Worm (Caenorhabditis elegans) whole organism, L1 larva: ENCODE measurements around the gene timm-17B.2.

ENCODE experiments used
- blmp-1 ChIP-seq: fragments of 150-350 bp; optimal IDR thresholded peaks from 2 replicates; lab custom pipeline; 2014; ENCODE audit warnings: missing biosample characterization, missing genetic modification characterization
- ceh-63 ChIP-seq: fragments of 200-800 bp; sonication (Bioruptor generic); optimal IDR thresholded peaks from 2 replicates; lab custom pipeline; 2018; ENCODE audit warnings: mild to moderate bottlenecking, missing genetic modification characterization, missing compliant biosample characterization
- ceh-82 ChIP-seq, 3 experiments: fragments of 150-350 bp in 1 of 3; sonication (generic microtip) in 2 of 3; optimal IDR thresholded peaks; 2 replicates each; lab custom pipeline; 2014 to 2017; ENCODE audit warnings: missing biosample characterization in 3 of 3, missing genetic modification characterization in 3 of 3
- efl-3 ChIP-seq: fragments of 200-800 bp; sonication (Bioruptor generic); optimal IDR thresholded peaks from 2 replicates; lab custom pipeline; 2018; ENCODE audit warnings: mild to moderate bottlenecking, missing genetic modification characterization, missing compliant biosample characterization
- fkh-10 ChIP-seq: sonication (generic microtip); optimal IDR thresholded peaks from 2 replicates; lab custom pipeline; 2017; ENCODE audit warnings: missing biosample characterization, missing genetic modification reagents, missing genetic modification characterization
- irx-1 ChIP-seq: sonication (generic microtip); optimal IDR thresholded peaks from 2 replicates; lab custom pipeline; 2016; ENCODE audit warnings: missing genetic modification characterization, missing compliant biosample characterization
- jun-1 ChIP-seq: fragments of 150-350 bp; optimal IDR thresholded peaks from 2 replicates; lab custom pipeline; 2014; ENCODE audit warnings: missing biosample characterization, missing genetic modification reagents, missing genetic modification characterization
- lin-39 ChIP-seq: fragments of 150-350 bp; optimal IDR thresholded peaks from 2 replicates; lab custom pipeline; 2014; ENCODE audit warnings: missing biosample characterization, missing genetic modification reagents, missing genetic modification characterization
- nhr-19 ChIP-seq: fragments of 200-800 bp; sonication (Bioruptor generic); conservative IDR thresholded peaks from 2 replicates; pipeline ENCODE4 v1.3.6; 2022; ENCODE audit warnings: missing genetic modification characterization, missing compliant biosample characterization
- nhr-76 ChIP-seq: sonication (generic microtip); optimal IDR thresholded peaks from 2 replicates; lab custom pipeline; 2017; ENCODE audit warnings: missing biosample characterization, missing genetic modification characterization
- nhr-77 ChIP-seq: fragments of 150-350 bp; optimal IDR thresholded peaks from 2 replicates; lab custom pipeline; 2014; ENCODE audit warnings: missing biosample characterization, missing genetic modification characterization
- pag-3 ChIP-seq: sonication (generic microtip); optimal IDR thresholded peaks from 2 replicates; lab custom pipeline; 2017; ENCODE audit warnings: missing genetic modification characterization, mild to moderate bottlenecking, missing compliant biosample characterization, antibody characterized with exemption, borderline replicate concordance; ENCODE audit not compliant: insufficient read depth
- unc-62 ChIP-seq: fragments of 150-350 bp; optimal IDR thresholded peaks from 2 replicates; lab custom pipeline; 2014; ENCODE audit warnings: missing biosample characterization, missing genetic modification reagents, missing genetic modification characterization

DNA sequence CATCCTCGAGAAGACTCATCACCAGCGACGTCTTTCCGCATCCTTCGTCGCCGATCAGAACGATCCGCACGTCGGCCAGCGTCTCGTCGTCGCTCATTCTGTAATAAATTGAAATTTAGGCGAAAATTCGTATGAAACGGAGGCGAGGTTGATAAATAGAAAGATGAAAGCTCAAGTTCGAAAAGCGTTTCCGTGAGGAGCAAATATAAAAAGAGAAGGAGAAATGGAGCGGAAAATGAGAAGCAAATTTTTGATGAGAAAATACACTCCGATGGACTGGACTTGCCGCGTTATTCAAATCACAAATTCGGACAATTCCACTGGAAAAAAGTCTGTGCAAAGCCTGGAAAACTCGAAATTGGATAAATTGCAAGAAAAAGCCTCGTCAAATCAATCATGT is 2.3 kb upstream of the timm-17B.2 start, which contains the start of gene D2096.11:
- TF ChIP-seq ceh-82 (tag; optimal IDR thresholded peaks at IDR 0.05; lab: Kevin White, UChicago) (no peak), unc-62 (GFP tag; lab: Kevin White, UChicago) (no peak), nhr-19 (GFP tag; lab: Robert Waterston, UW) (no peak), blmp-1 (tag; lab: Kevin White, UChicago) (no peak), ceh-63 (GFP tag; lab: Kevin White, UChicago) (no peak), nhr-76 (tag; lab: Kevin White, UChicago) (no peak), pag-3 (tag; lab: Kevin White, UChicago) (no peak), irx-1 (no peak), fkh-10 (GFP tag; lab: Kevin White, UChicago) (no peak), efl-3 (GFP tag; lab: Kevin White, UChicago) (no peak), jun-1 (tag; lab: Kevin White, UChicago) (no peak), nhr-77 (tag; lab: Kevin White, UChicago) (no peak), lin-39 (tag; lab: Kevin White, UChicago) (no peak)
